Worm (Caenorhabditis elegans) whole organism, L4/young adult: ENCODE results near the gene K06B4.4.

Experiments used
- W03F9.2 ChIP-seq: fragments of 150-350 bp; optimal IDR thresholded peaks from 2 replicates; lab custom pipeline; 2014; ENCODE audit warnings: missing biosample characterization, missing genetic modification characterization
- him-1 ChIP-seq: sonication (generic microtip); optimal IDR thresholded peaks from 2 replicates; lab custom pipeline; 2016; ENCODE audit warnings: missing genotype, missing genetic modification reagents, missing genetic modification characterization, missing compliant biosample characterization

DNA sequence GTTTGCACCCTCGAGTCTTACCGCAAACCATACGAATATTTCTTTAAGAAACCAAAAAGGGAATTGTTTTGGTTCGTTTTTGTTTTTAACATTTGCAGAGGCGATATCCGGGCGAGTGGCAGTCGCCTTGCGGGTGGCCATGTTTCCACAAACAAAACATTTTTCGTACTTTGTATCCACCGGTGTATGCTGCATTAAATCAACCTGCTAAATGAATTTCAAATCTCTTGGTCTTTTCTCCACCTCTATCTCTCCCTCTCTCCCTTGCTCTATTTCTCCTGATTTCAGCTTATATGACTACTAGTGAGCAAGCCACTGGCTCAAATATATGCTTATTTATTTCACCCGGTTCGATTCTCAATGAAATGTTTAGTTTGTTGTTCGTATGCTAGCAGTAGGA, 8.3 kb downstream of the K06B4.4 start, which contains the start of gene nhr-52:
- TF ChIP-seq him-1 (tag; lab: Kevin White, UChicago) (no peak), W03F9.2 (no peak)
